Fruit fly (Drosophila melanogaster): ENCODE data around the gene Amnionless.

Gene Amnionless

DNA sequence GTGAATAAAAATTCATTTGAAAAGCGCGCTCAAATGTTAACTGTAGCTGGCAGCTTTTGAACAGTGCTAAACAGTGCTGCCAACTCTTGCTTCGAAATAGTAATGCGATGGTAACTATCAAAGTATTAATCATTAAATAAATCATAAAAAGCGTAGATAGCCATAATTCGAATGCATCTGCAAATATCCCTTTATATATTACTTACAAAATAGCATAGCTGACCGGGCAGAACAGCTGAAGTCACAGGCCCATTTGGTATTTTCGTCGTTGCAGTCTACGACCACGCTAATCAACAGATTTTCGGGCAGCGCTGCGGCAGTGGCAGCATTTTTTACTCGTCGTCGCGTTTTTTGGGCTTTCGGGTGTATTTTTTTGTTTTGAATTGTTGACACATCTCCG, 16.7 kb upstream of the Amnionless start, which contains the start of gene Plc21C (continued):
- TF ChIP-seq bab2 (GFP tag; optimal IDR thresholded peaks at IDR 0.05), result peak; percentile 37
- no peak for TF ChIP-seq en (GFP tag; optimal IDR thresholded peaks at IDR 0.05)
- peak; percentile 42 for TF ChIP-seq gro (GFP tag; optimal IDR thresholded peaks at IDR 0.05)
- no peak for TF ChIP-seq wek (GFP tag; optimal IDR thresholded peaks at IDR 0.05)
- TF ChIP-seq Doc3 (GFP tag; IDR thresholded peaks at IDR 0.05; ENCODE audit: partially characterized antibody), result no peak
- no peak for TF ChIP-seq dati (GFP tag; IDR thresholded peaks at IDR 0.05)
- TF ChIP-seq Bgb (GFP tag; IDR thresholded peaks at IDR 0.05; ENCODE audit: partially characterized antibody), result peak; percentile 43; the same call in 1 of the 2 replicates
- TF ChIP-seq MTF-1 (GFP tag; optimal IDR thresholded peaks at IDR 0.05; ENCODE audit: borderline replicate concordance), result no peak
- peak; percentile 16; the same call in 1 of the 2 replicates for TF ChIP-seq al (GFP tag; IDR thresholded peaks at IDR 0.05)
- no peak for TF ChIP-seq Rx (GFP tag; IDR thresholded peaks at IDR 0.05)
- peak; percentile 42 for TF ChIP-seq CG7928 (GFP tag; optimal IDR thresholded peaks at IDR 0.05)
- peak; percentile 80 for TF ChIP-seq HmgZ (tag; optimal IDR thresholded peaks at IDR 0.05)
- TF ChIP-seq CG1529 (GFP tag; optimal IDR thresholded peaks at IDR 0.05), result no peak
- TF ChIP-seq Med (GFP tag), result peak; percentile 93
- TF ChIP-seq CG18619 (GFP tag; optimal IDR thresholded peaks at IDR 0.05), result no peak
- TF ChIP-seq CG18262 (tag; optimal IDR thresholded peaks at IDR 0.05), result peak; percentile 42
- no peak for TF ChIP-seq oc (tag; optimal IDR thresholded peaks at IDR 0.05)
- TF ChIP-seq CG10959 (GFP tag; IDR thresholded peaks at IDR 0.05), result no peak
- peak; percentile 59 for TF ChIP-seq CHES-1-like (GFP tag; optimal IDR thresholded peaks at IDR 0.05)
- TF ChIP-seq CG7987 (GFP tag; optimal IDR thresholded peaks at IDR 0.05), result no peak
- TF ChIP-seq lmd (GFP tag; IDR thresholded peaks at IDR 0.05), result no peak
- TF ChIP-seq CG11504 (tag; optimal IDR thresholded peaks at IDR 0.05), result peak; percentile 65
- no peak for TF ChIP-seq CG8089 (GFP tag; optimal IDR thresholded peaks at IDR 0.05)
- 0 out of 2 replicates have a peak, but pooled peaks have one; percentile 22 for TF ChIP-seq CG4404 (GFP tag; IDR thresholded peaks at IDR 0.05)
- no peak for TF ChIP-seq ato (GFP tag; IDR thresholded peaks at IDR 0.05; ENCODE audit: partially characterized antibody)
- peak; percentile 42; the same call in 1 of the 2 replicates for TF ChIP-seq Atf6 (GFP tag; IDR thresholded peaks at IDR 0.05)
- peak; percentile 69 for TF ChIP-seq CG12659 (GFP tag; optimal IDR thresholded peaks at IDR 0.05)
- TF ChIP-seq fu2 (GFP tag; optimal IDR thresholded peaks at IDR 0.05), result peak; percentile 53
- TF ChIP-seq Hmr (GFP tag; optimal IDR thresholded peaks at IDR 0.05), result peak; percentile 72
- peak; percentile 28 for TF ChIP-seq CG9609 (GFP tag; optimal IDR thresholded peaks at IDR 0.05)
- peak; percentile 49 for TF ChIP-seq B-H2 (GFP tag; optimal IDR thresholded peaks at IDR 0.05)
- no peak for TF ChIP-seq fd3F (GFP tag; optimal IDR thresholded peaks at IDR 0.05)
- TF ChIP-seq psq (GFP tag; optimal IDR thresholded peaks at IDR 0.05), result no peak
- TF ChIP-seq ttk (GFP tag; IDR thresholded peaks at IDR 0.05), result no peak
- TF ChIP-seq CG6813 (GFP tag; optimal IDR thresholded peaks at IDR 0.05), result no peak
- TF ChIP-seq CG12071 (GFP tag; optimal IDR thresholded peaks at IDR 0.05), result no peak
- TF ChIP-seq pnt (GFP tag; optimal IDR thresholded peaks at IDR 0.05), result peak; percentile 25
- no peak for TF ChIP-seq CG7271 (tag; optimal IDR thresholded peaks at IDR 0.05)
- TF ChIP-seq CG1832 (GFP tag; optimal IDR thresholded peaks at IDR 0.05), result no peak
- no peak for TF ChIP-seq mld (GFP tag; IDR thresholded peaks at IDR 0.05; ENCODE audit: partially characterized antibody)
- no peak for TF ChIP-seq Poxn (GFP tag; IDR thresholded peaks at IDR 0.05)
- no peak for TF ChIP-seq H2.0 (GFP tag; IDR thresholded peaks at IDR 0.05)
- TF ChIP-seq br (optimal IDR thresholded peaks at IDR 0.05), result no peak
- TF ChIP-seq H15 (GFP tag; IDR thresholded peaks at IDR 0.05), result no peak
- no peak for TF ChIP-seq wdn (GFP tag; IDR thresholded peaks at IDR 0.05)
- TF ChIP-seq CG17802 (tag; optimal IDR thresholded peaks at IDR 0.05), result no peak
- TF ChIP-seq Dek (tag; optimal IDR thresholded peaks at IDR 0.05), result peak; percentile 42
- TF ChIP-seq run (tag; optimal IDR thresholded peaks at IDR 0.05), result peak; percentile 40
- TF ChIP-seq lab (GFP tag; optimal IDR thresholded peaks at IDR 0.05), result no peak
- no peak for TF ChIP-seq wor (GFP tag; IDR thresholded peaks at IDR 0.05)
- TF ChIP-seq unc-4 (GFP tag; IDR thresholded peaks at IDR 0.05; ENCODE audit: partially characterized antibody), result peak; percentile 59; the same call in 1 of the 2 replicates
